Worm (Caenorhabditis elegans) whole organism, dauer: ENCODE data around the gene fmil-1.

ENCODE experiments used
- unc-62 ChIP-seq: sonication (generic microtip); optimal IDR thresholded peaks from 2 replicates; lab custom pipeline; 2017; ENCODE audit warnings: missing biosample characterization, missing genetic modification reagents, missing genetic modification characterization

The fmil-1 gene

ce11 chrIV:3668603-3669002, at the start of gene fmil-1:
fmil-1 (minus strand) TSS chrIV:3668703.
- no peak for TF ChIP-seq unc-62 (GFP tag; lab: Kevin White, UChicago)

ce11 chrIV:3710737-3711136, 42.2 kb upstream of the fmil-1 start:
- no peak for TF ChIP-seq unc-62 (GFP tag; lab: Kevin White, UChicago)

- no peak for TF ChIP-seq unc-62 (GFP tag; lab: Kevin White, UChicago)
These were observed 40.7 kb upstream of the fmil-1 start, which contains the start of gene Y37E11AL.1 for ce11 chrIV:3709200-3709599. Y37E11AL.1 (plus strand) TSS chrIV:3709500.

ce11 chrIV:3701892-3702291, 33.4 kb upstream of the fmil-1 start, which contains the start of gene Y37E11AL.12:
Y37E11AL.12 (minus strand) TSS chrIV:3701992.
- no peak for TF ChIP-seq unc-62 (GFP tag; lab: Kevin White, UChicago)

- no peak for TF ChIP-seq unc-62 (GFP tag; lab: Kevin White, UChicago)
These were observed 32.1 kb upstream of the fmil-1 start, which contains the start of gene Y37E11AL.9 for ce11 chrIV:3700554-3700953. Y37E11AL.9 (minus strand) TSS chrIV:3700654.

ce11 chrIV:3698201-3698600, 29.7 kb upstream of the fmil-1 start, which contains the start of gene Y37E11AL.2:
Y37E11AL.2 (plus strand) TSS chrIV:3698501.
- TF ChIP-seq unc-62 (GFP tag; lab: Kevin White, UChicago), result no peak

ce11 chrIV:3694638-3695037, 26.1 kb upstream of the fmil-1 start, which contains the start of the genes taf-6.2 and Y37E11AL.3:
taf-6.2 (minus strand) TSS chrIV:3694733.
Y37E11AL.3 (plus strand) TSS chrIV:3694935.
- no peak for TF ChIP-seq unc-62 (GFP tag; lab: Kevin White, UChicago)

- no peak for TF ChIP-seq unc-62 (GFP tag; lab: Kevin White, UChicago)
These were observed 19.5 kb upstream of the fmil-1 start for ce11 chrIV:3688050-3688449.

ce11 chrIV:3686765-3687164, 18.3 kb upstream of the fmil-1 start, which contains the start of gene map-1:
map-1 (minus strand) TSS chrIV:3686865.
- no peak for TF ChIP-seq unc-62 (GFP tag; lab: Kevin White, UChicago)

- TF ChIP-seq unc-62 (GFP tag; lab: Kevin White, UChicago), result no peak
These were observed 17.8 kb upstream of the fmil-1 start for ce11 chrIV:3686260-3686659.

- no peak for TF ChIP-seq unc-62 (GFP tag; lab: Kevin White, UChicago)
These were observed 13.3 kb upstream of the fmil-1 start for ce11 chrIV:3681763-3682162.

ce11 chrIV:3667796-3668195, 707 bp downstream of the fmil-1 start:
- no peak for TF ChIP-seq unc-62 (GFP tag; lab: Kevin White, UChicago)

ce11 chrIV:3666543-3666942, 2.0 kb downstream of the fmil-1 start:
- TF ChIP-seq unc-62 (GFP tag; lab: Kevin White, UChicago), result no peak

ce11 chrIV:3665089-3665488, 3.4 kb downstream of the fmil-1 start:
- TF ChIP-seq unc-62 (GFP tag; lab: Kevin White, UChicago), result no peak

ce11 chrIV:3662863-3663262, 5.6 kb downstream of the fmil-1 start:
- TF ChIP-seq unc-62 (GFP tag; lab: Kevin White, UChicago), result no peak

ce11 chrIV:3661117-3661634, 7.3 kb downstream of the fmil-1 start:
- TF ChIP-seq unc-62 (GFP tag; lab: Kevin White, UChicago), result no peak

- no peak for TF ChIP-seq unc-62 (GFP tag; lab: Kevin White, UChicago)
These were observed 8.6 kb downstream of the fmil-1 start for ce11 chrIV:3659951-3660350.
